Fruit fly (Drosophila melanogaster) whole organism, embryonic: ENCODE measurements around the gene natalisin.

Experiments used
- Awh ChIP-seq: fragments of 200-800 bp; sonication (Bioruptor generic); IDR thresholded peaks from 2 replicates; pipeline ENCODE4, ENCODE4 v1.3.6; 2022; ENCODE audit warnings: missing biosample characterization, missing genetic modification characterization
- B-H2 ChIP-seq: fragments of 200-800 bp; sonication (Bioruptor generic); optimal IDR thresholded peaks from 2 replicates; lab custom pipeline; 2018; ENCODE audit warnings: missing biosample characterization, mild to moderate bottlenecking, missing genetic modification characterization
- BtbVII ChIP-seq: fragments of 200-800 bp; sonication (Bioruptor generic); optimal IDR thresholded peaks from 3 replicates; lab custom pipeline; 2017; ENCODE audit warnings: missing biosample characterization, mild to moderate bottlenecking, missing genetic modification characterization
- CG10209 ChIP-seq: fragments of 200-800 bp; sonication (Bioruptor generic); optimal IDR thresholded peaks from 3 replicates; lab custom pipeline; 2017; ENCODE audit warnings: missing biosample characterization, mild to moderate bottlenecking, missing genetic modification characterization, missing genetic modification reagents
- CG10462 ChIP-seq: fragments of 200-800 bp; sonication (Bioruptor generic); optimal IDR thresholded peaks from 2 replicates; lab custom pipeline; 2016; ENCODE audit warnings: missing biosample characterization, missing genetic modification characterization
- CG10543 ChIP-seq: fragments of 200-800 bp; sonication (Bioruptor generic); optimal IDR thresholded peaks from 3 replicates; lab custom pipeline; 2017; ENCODE audit warnings: missing biosample characterization, mild to moderate bottlenecking, missing genetic modification characterization, moderate library complexity
- CG11723 ChIP-seq: fragments of 200-800 bp; sonication (Bioruptor generic); optimal IDR thresholded peaks from 2 replicates; lab custom pipeline; 2017; ENCODE audit warnings: missing biosample characterization, mild to moderate bottlenecking, missing genetic modification characterization
- CG12104 ChIP-seq: fragments of 200-800 bp; sonication (Bioruptor generic); optimal IDR thresholded peaks from 3 replicates; lab custom pipeline; 2016; ENCODE audit warnings: missing biosample characterization, missing genetic modification characterization
- CG14014 ChIP-seq: fragments of 200-800 bp; sonication (Bioruptor generic); IDR thresholded peaks from 2 replicates; pipeline ENCODE4 v1.3.6; 2022; ENCODE audit warnings: missing biosample characterization, missing genetic modification characterization
- CG14441 ChIP-seq: fragments of 200-800 bp; sonication (Bioruptor generic); IDR thresholded peaks from 2 replicates; pipeline ENCODE4 v1.3.6; 2022; ENCODE audit warnings: missing biosample characterization, missing genetic modification characterization
- CG17829 ChIP-seq: fragments of 200-800 bp; optimal IDR thresholded peaks from 2 replicates; lab custom pipeline; 2019; ENCODE audit warnings: missing biosample characterization, mild to moderate bottlenecking, missing genetic modification characterization, moderate library complexity
- CG17912 ChIP-seq: fragments of 200-800 bp; sonication (Bioruptor generic); optimal IDR thresholded peaks from 2 replicates; lab custom pipeline; 2018; ENCODE audit warnings: missing biosample characterization, mild to moderate bottlenecking, missing genetic modification characterization
- CG18619 ChIP-seq: fragments of 200-800 bp; sonication (Bioruptor generic); optimal IDR thresholded peaks from 3 replicates; lab custom pipeline; 2017; ENCODE audit warnings: missing biosample characterization, mild to moderate bottlenecking, missing genetic modification characterization
- CG2202 ChIP-seq: fragments of 200-800 bp; sonication (Bioruptor generic); optimal IDR thresholded peaks from 2 replicates; lab custom pipeline; 2018; ENCODE audit warnings: missing biosample characterization, mild to moderate bottlenecking, missing genetic modification characterization
- CG2712 ChIP-seq: fragments of 200-800 bp; optimal IDR thresholded peaks from 3 replicates; lab custom pipeline; 2019; ENCODE audit warnings: missing biosample characterization, mild to moderate bottlenecking, missing genetic modification characterization, moderate library complexity
- CG34224 ChIP-seq: fragments of 200-800 bp; sonication (Bioruptor generic); IDR thresholded peaks from 3 replicates; pipeline ENCODE4 v1.3.6; 2022; ENCODE audit warnings: missing biosample characterization, missing genetic modification characterization; ENCODE audit not compliant: partially characterized antibody
- CG42726 ChIP-seq: fragments of 200-800 bp; sonication (Bioruptor generic); IDR thresholded peaks from 2 replicates; pipeline ENCODE4 v1.3.6; 2022; ENCODE audit warnings: missing biosample characterization, missing genetic modification characterization; ENCODE audit not compliant: partially characterized antibody
- CG4328 ChIP-seq: fragments of 200-800 bp; sonication (Bioruptor generic); optimal IDR thresholded peaks from 3 replicates; lab custom pipeline; 2017; ENCODE audit warnings: missing biosample characterization, missing genetic modification reagents, missing genetic modification characterization
- CG4360 ChIP-seq: fragments of 200-800 bp; sonication (Bioruptor generic); IDR thresholded peaks from 2 replicates; pipeline ENCODE4 v1.3.6; 2022; ENCODE audit warnings: missing biosample characterization, missing genetic modification characterization
- CG6175 ChIP-seq: fragments of 200-800 bp; sonication (Bioruptor generic); IDR thresholded peaks from 3 replicates; pipeline ENCODE4 v1.3.6; 2022; ENCODE audit warnings: missing biosample characterization, missing genetic modification characterization
- CG6272 ChIP-seq: fragments of 200-800 bp; sonication (Bioruptor generic); IDR thresholded peaks from 2 replicates; pipeline ENCODE4 v1.3.6; 2022; ENCODE audit warnings: missing biosample characterization, missing genetic modification characterization
- CG7271 ChIP-seq: fragments of 200-800 bp; sonication (Bioruptor generic); optimal IDR thresholded peaks from 2 replicates; lab custom pipeline; 2018; ENCODE audit warnings: missing biosample characterization, mild to moderate bottlenecking, missing genetic modification characterization, moderate library complexity
- CG9797 ChIP-seq: fragments of 200-800 bp; sonication (Bioruptor generic); optimal IDR thresholded peaks from 3 replicates; lab custom pipeline; 2018; ENCODE audit warnings: missing biosample characterization, mild to moderate bottlenecking, missing genetic modification characterization
- CTCF ChIP-seq: fragments of 200-800 bp; sonication (Bioruptor generic); optimal IDR thresholded peaks from 2 replicates; lab custom pipeline; 2017; ENCODE audit warnings: missing biosample characterization, mild to moderate bottlenecking, missing genetic modification characterization, moderate library complexity
- D ChIP-seq, 2 experiments: fragments of 200-800 bp in 1 of 2; fragments of >200 bp in 1 of 2; sonication (Bioruptor generic) in 1 of 2; optimal IDR thresholded peaks; 2 replicates in 1 of 2; 3 replicates in 1 of 2; lab custom pipeline; 2017; ENCODE audit warnings: mild to moderate bottlenecking in 1 of 2, missing biosample characterization in 1 of 2, missing genetic modification characterization in 1 of 2, missing genetic modification reagents in 1 of 2
- Dek ChIP-seq: fragments of 200-800 bp; sonication (Bioruptor generic); optimal IDR thresholded peaks from 3 replicates; lab custom pipeline; 2019; ENCODE audit warnings: missing biosample characterization, mild to moderate bottlenecking, missing genetic modification characterization, moderate library complexity
- E2f2 ChIP-seq: fragments of 200-800 bp; sonication (Bioruptor generic); IDR thresholded peaks from 2 replicates; pipeline ENCODE4 v1.3.6; 2022; ENCODE audit warnings: missing biosample characterization, missing genetic modification characterization
- Eip74EF ChIP-seq, 2 experiments: fragments of 200-800 bp in 1 of 2; fragments of >200 bp in 1 of 2; sonication (Bioruptor generic) in 1 of 2; optimal IDR thresholded peaks; 2 replicates each; lab custom pipeline; 2017 to 2019; ENCODE audit warnings: missing biosample characterization in 2 of 2, missing genetic modification characterization in 2 of 2, mild to moderate bottlenecking in 1 of 2, moderate library complexity in 1 of 2
- Ets97D ChIP-seq: fragments of 200-800 bp; sonication (Bioruptor generic); optimal IDR thresholded peaks from 3 replicates; lab custom pipeline; 2016; ENCODE audit warnings: missing biosample characterization, missing genetic modification characterization
- Hand ChIP-seq: fragments of 200-800 bp; sonication (Bioruptor generic); optimal IDR thresholded peaks from 2 replicates; lab custom pipeline; 2017; ENCODE audit warnings: mild to moderate bottlenecking, missing biosample characterization, missing genetic modification reagents, missing genetic modification characterization
- Hr3 ChIP-seq: fragments of 200-800 bp; sonication (Bioruptor generic); optimal IDR thresholded peaks from 3 replicates; lab custom pipeline; 2016; ENCODE audit warnings: missing biosample characterization, missing genetic modification characterization
- Hsf ChIP-seq: fragments of 200-800 bp; sonication (Bioruptor generic); optimal IDR thresholded peaks from 3 replicates; lab custom pipeline; 2016; ENCODE audit warnings: missing biosample characterization, missing genetic modification characterization
- Max ChIP-seq: fragments of 200-800 bp; sonication (Bioruptor generic); optimal IDR thresholded peaks from 2 replicates; lab custom pipeline; 2016; ENCODE audit warnings: missing biosample characterization, mild to moderate bottlenecking, missing genetic modification characterization
- Meics ChIP-seq: fragments of 200-800 bp; sonication (Bioruptor generic); optimal IDR thresholded peaks from 2 replicates; lab custom pipeline; 2017; ENCODE audit warnings: missing biosample characterization, mild to moderate bottlenecking, missing genetic modification characterization
- Nf-YA ChIP-seq: fragments of 200-800 bp; sonication (Bioruptor generic); IDR thresholded peaks from 2 replicates; pipeline ENCODE4 v1.3.6; 2022; ENCODE audit warnings: missing biosample characterization, missing genetic modification characterization
- Six4 ChIP-seq: fragments of 200-800 bp; sonication (Bioruptor generic); optimal IDR thresholded peaks from 2 replicates; lab custom pipeline; 2016; ENCODE audit warnings: missing biosample characterization, missing genetic modification characterization
- Sox102F ChIP-seq: fragments of 200-800 bp; sonication (Bioruptor generic); optimal IDR thresholded peaks from 2 replicates; lab custom pipeline; 2018; ENCODE audit warnings: missing biosample characterization, mild to moderate bottlenecking, missing genetic modification characterization, moderate library complexity
- amos ChIP-seq: fragments of 200-800 bp; sonication (Bioruptor generic); IDR thresholded peaks from 2 replicates; pipeline ENCODE4 v1.3.6; 2022; ENCODE audit warnings: missing biosample characterization, missing genetic modification characterization; ENCODE audit not compliant: partially characterized antibody
- chm ChIP-seq: fragments of 200-800 bp; sonication (Bioruptor generic); IDR thresholded peaks from 2 replicates; pipeline ENCODE4 v1.3.6; 2022; ENCODE audit warnings: missing biosample characterization, missing genetic modification characterization
- danr ChIP-seq: fragments of 200-800 bp; sonication (Bioruptor generic); IDR thresholded peaks from 2 replicates; pipeline ENCODE4 v1.3.6; 2022; ENCODE audit warnings: missing biosample characterization, missing genetic modification characterization
- en ChIP-seq: fragments of 200-800 bp; sonication (Bioruptor generic); optimal IDR thresholded peaks from 2 replicates; lab custom pipeline; 2016; ENCODE audit warnings: missing biosample characterization, missing genetic modification characterization
- gcm ChIP-seq: fragments of 200-800 bp; sonication (Bioruptor generic); optimal IDR thresholded peaks from 2 replicates; lab custom pipeline; 2019; ENCODE audit warnings: missing biosample characterization, mild to moderate bottlenecking, missing genetic modification characterization, moderate library complexity
- gsb-n ChIP-seq: fragments of 200-800 bp; sonication (Bioruptor generic); optimal IDR thresholded peaks from 3 replicates; lab custom pipeline; 2018; ENCODE audit warnings: missing biosample characterization, mild to moderate bottlenecking, missing genetic modification characterization
- luna ChIP-seq: fragments of 200-800 bp; sonication (Bioruptor generic); optimal IDR thresholded peaks from 2 replicates; lab custom pipeline; 2016; ENCODE audit warnings: missing biosample characterization, missing genetic modification characterization
- nerfin-2 ChIP-seq: fragments of 200-800 bp; sonication (Bioruptor generic); IDR thresholded peaks from 2 replicates; pipeline ENCODE4 v1.3.6; 2022; ENCODE audit warnings: missing biosample characterization, missing genetic modification characterization; ENCODE audit not compliant: partially characterized antibody
- nom ChIP-seq: fragments of 200-800 bp; sonication (Bioruptor generic); optimal IDR thresholded peaks from 2 replicates; lab custom pipeline; 2017; ENCODE audit warnings: missing biosample characterization, missing genetic modification characterization, mild to moderate bottlenecking, moderate library complexity, missing genetic modification reagents
- phol ChIP-seq: fragments of 200-800 bp; sonication (Bioruptor generic); optimal IDR thresholded peaks from 3 replicates; lab custom pipeline; 2018; ENCODE audit warnings: missing biosample characterization, mild to moderate bottlenecking, missing genetic modification characterization, moderate library complexity
- sens ChIP-seq: fragments of 200-800 bp; sonication (Bioruptor generic); peaks from one replicate; lab custom pipeline; 2016; ENCODE audit warnings: missing biosample characterization, missing genetic modification characterization
- seq ChIP-seq: fragments of 200-800 bp; sonication (Bioruptor generic); IDR thresholded peaks from 2 replicates; pipeline ENCODE4 v1.3.6; 2022; ENCODE audit warnings: missing biosample characterization, missing genetic modification characterization
- tap ChIP-seq: fragments of 200-800 bp; optimal IDR thresholded peaks from 3 replicates; lab custom pipeline; 2019; ENCODE audit warnings: missing biosample characterization, mild to moderate bottlenecking, missing genetic modification characterization, moderate library complexity
- vvl ChIP-seq: fragments of 200-800 bp; sonication (Bioruptor generic); IDR thresholded peaks from 2 replicates; pipeline ENCODE4 v1.3.6; 2022; ENCODE audit warnings: missing biosample characterization, missing genetic modification characterization

natalisin gene

dm6 chr3R:14469724-14470123 lies 51.3 kb downstream of the natalisin start (continued):
- TF ChIP-seq amos (GFP tag; lab: Robert Waterston, UW): no peak
- 0 out of 2 replicates have a peak, but pooled peaks have one; percentile 24 for TF ChIP-seq E2f2 (GFP tag; lab: Robert Waterston, UW)
- no peak for TF ChIP-seq D (optimal IDR thresholded peaks at IDR 0.05; lab: Kevin White, UChicago)
- TF ChIP-seq D (GFP tag; optimal IDR thresholded peaks at IDR 0.05; lab: Kevin White, UChicago): peak; percentile 63
- TF ChIP-seq CG10462: peak; percentile 19
- TF ChIP-seq Six4 (GFP tag; lab: Kevin White, UChicago): peak; percentile 21
- peak; percentile 50; the same call in 1 of the 2 replicates for TF ChIP-seq Nf-YA (GFP tag; lab: Robert Waterston, UW)
- TF ChIP-seq tap: peak; percentile 65
- peak; percentile 60 for TF ChIP-seq gcm (GFP tag; lab: Kevin White, UChicago)
- TF ChIP-seq CG7271 (tag; lab: Kevin White, UChicago): no peak
- peak; percentile 38 for TF ChIP-seq CG4360 (GFP tag; lab: Robert Waterston, UW)
- peak; percentile 55 for TF ChIP-seq Max
- TF ChIP-seq Sox102F: peak; percentile 69
- peak in 1 of 2 experiments; percentile 61 for TF ChIP-seq Eip74EF (GFP tag; optimal IDR thresholded peaks at IDR 0.05; lab: Kevin White, UChicago)
- no peak for TF ChIP-seq en (GFP tag; lab: Kevin White, UChicago)
- no peak for TF ChIP-seq Ets97D (GFP tag; lab: Kevin White, UChicago)
- TF ChIP-seq CG2202 (tag; lab: Kevin White, UChicago): peak; percentile 65
- peak; percentile 52 for TF ChIP-seq CG14441 (GFP tag; lab: Robert Waterston, UW)
- TF ChIP-seq CG17912 (GFP tag; lab: Kevin White, UChicago): no peak
- no peak for TF ChIP-seq CG42726 (GFP tag; lab: Robert Waterston, UW)
- peak; percentile 83 for TF ChIP-seq CG17829 (tag; lab: Kevin White, UChicago)
- TF ChIP-seq CG10543 (GFP tag; lab: Kevin White, UChicago): no peak
- TF ChIP-seq Awh (GFP tag; lab: Robert Waterston, UW): peak; percentile 52; the same call in 1 of the 2 replicates
- TF ChIP-seq CTCF: no peak
- no peak for TF ChIP-seq nerfin-2 (GFP tag; lab: Robert Waterston, UW)
- peak; percentile 48 for TF ChIP-seq CG10209 (GFP tag; lab: Kevin White, UChicago)
- TF ChIP-seq B-H2: no peak
- no peak for TF ChIP-seq CG6175
- no peak for TF ChIP-seq nom
- no peak for TF ChIP-seq chm
- no peak for TF ChIP-seq CG14014 (GFP tag; lab: Robert Waterston, UW)
- peak; percentile 91 for TF ChIP-seq sens (GFP tag; lab: Kevin White, UChicago)
- TF ChIP-seq danr: no peak
- no peak for TF ChIP-seq seq (GFP tag; lab: Robert Waterston, UW)
- TF ChIP-seq CG9797 (GFP tag; lab: Kevin White, UChicago): no peak
- TF ChIP-seq Dek (tag; lab: Kevin White, UChicago): no peak
- TF ChIP-seq CG18619 (GFP tag; lab: Kevin White, UChicago): no peak
- peak; percentile 14 for TF ChIP-seq Meics (GFP tag; lab: Kevin White, UChicago)
- peak; percentile 37 for TF ChIP-seq Hr3 (GFP tag; lab: Kevin White, UChicago)
- TF ChIP-seq gsb-n (tag; lab: Kevin White, UChicago): peak; percentile 62
- TF ChIP-seq CG11723 (GFP tag; lab: Kevin White, UChicago): peak; percentile 4
- no peak for TF ChIP-seq luna (GFP tag; lab: Kevin White, UChicago)
- peak; percentile 89 for TF ChIP-seq CG2712
- TF ChIP-seq CG34224 (GFP tag; lab: Robert Waterston, UW): no peak
- no peak for TF ChIP-seq Hand (GFP tag; lab: Kevin White, UChicago)
- peak; percentile 81 for TF ChIP-seq phol (tag; lab: Kevin White, UChicago)
- no peak for TF ChIP-seq CG6272 (GFP tag; lab: Robert Waterston, UW)
- TF ChIP-seq BtbVII (GFP tag; lab: Kevin White, UChicago): peak; percentile 52
- TF ChIP-seq CG12104 (GFP tag; lab: Kevin White, UChicago): peak; percentile 37
- TF ChIP-seq vvl (GFP tag; lab: Robert Waterston, UW): peak; percentile 79
- peak; percentile 44 for TF ChIP-seq Hsf (GFP tag; lab: Kevin White, UChicago)
- TF ChIP-seq CG4328: peak; percentile 13
